Fruit fly (Drosophila melanogaster) whole organism, embryonic: ENCODE measurements around the gene CG42399.

ENCODE experiments used
- Ada2b ChIP-seq: fragments of 200-800 bp; sonication (Bioruptor generic); IDR thresholded peaks from 2 replicates; pipeline ENCODE4 v1.3.6; 2022; ENCODE audit warnings: missing biosample characterization, missing genetic modification characterization
- Adf1 ChIP-seq: fragments of 200-800 bp; sonication (Bioruptor generic); IDR thresholded peaks from 2 replicates; pipeline ENCODE4 v1.3.6; 2022; ENCODE audit warnings: missing biosample characterization, missing genetic modification characterization
- Atf-2 ChIP-seq: fragments of 200-800 bp; sonication (Bioruptor generic); optimal IDR thresholded peaks from 2 replicates; lab custom pipeline; 2016; ENCODE audit warnings: missing biosample characterization, missing genetic modification characterization
- Bdp1 ChIP-seq: fragments of 200-800 bp; sonication (Bioruptor generic); optimal IDR thresholded peaks from 3 replicates; lab custom pipeline; 2016; ENCODE audit warnings: missing biosample characterization, missing genetic modification characterization
- Bgb ChIP-seq: fragments of 200-800 bp; sonication (Bioruptor generic); IDR thresholded peaks from 2 replicates; pipeline ENCODE4 v1.3.6; 2022; ENCODE audit warnings: missing biosample characterization, missing genetic modification characterization; ENCODE audit not compliant: partially characterized antibody
- CG10462 ChIP-seq: fragments of 200-800 bp; sonication (Bioruptor generic); optimal IDR thresholded peaks from 2 replicates; lab custom pipeline; 2016; ENCODE audit warnings: missing biosample characterization, missing genetic modification characterization
- CG11085 ChIP-seq: fragments of 200-800 bp; sonication (Bioruptor generic); IDR thresholded peaks from 2 replicates; pipeline ENCODE4 v1.3.6; 2022; ENCODE audit warnings: missing biosample characterization, missing genetic modification characterization
- CG12236 ChIP-seq: fragments of 200-800 bp; sonication (Bioruptor generic); optimal IDR thresholded peaks from 2 replicates; lab custom pipeline; 2016; ENCODE audit warnings: missing biosample characterization, missing genetic modification characterization
- CG15269 ChIP-seq: fragments of 200-800 bp; sonication (Bioruptor generic); optimal IDR thresholded peaks from 2 replicates; lab custom pipeline; 2018; ENCODE audit warnings: missing biosample characterization, mild to moderate bottlenecking, missing genetic modification characterization, moderate library complexity
- CG15696 ChIP-seq: fragments of 200-800 bp; sonication (Bioruptor generic); optimal IDR thresholded peaks from 2 replicates; lab custom pipeline; 2019; ENCODE audit warnings: missing biosample characterization, mild to moderate bottlenecking, missing genetic modification characterization, moderate library complexity
- CG17328 ChIP-seq: fragments of 200-800 bp; sonication (Bioruptor generic); IDR thresholded peaks from 2 replicates; pipeline ENCODE4 v1.3.6; 2022; ENCODE audit warnings: missing biosample characterization, missing genetic modification characterization
- CG17912 ChIP-seq: fragments of 200-800 bp; sonication (Bioruptor generic); optimal IDR thresholded peaks from 2 replicates; lab custom pipeline; 2018; ENCODE audit warnings: missing biosample characterization, mild to moderate bottlenecking, missing genetic modification characterization
- CG18476 ChIP-seq: fragments of 200-800 bp; sonication (Bioruptor generic); optimal IDR thresholded peaks from 2 replicates; lab custom pipeline; 2016; ENCODE audit warnings: missing biosample characterization, mild to moderate bottlenecking, missing genetic modification characterization
- CG2120 ChIP-seq: fragments of 200-800 bp; sonication (Bioruptor generic); optimal IDR thresholded peaks from 3 replicates; lab custom pipeline; 2016; ENCODE audit warnings: missing biosample characterization, missing genetic modification characterization
- CG2202 ChIP-seq: fragments of 200-800 bp; sonication (Bioruptor generic); optimal IDR thresholded peaks from 2 replicates; lab custom pipeline; 2018; ENCODE audit warnings: missing biosample characterization, mild to moderate bottlenecking, missing genetic modification characterization
- CG2889 ChIP-seq: fragments of 200-800 bp; sonication (Bioruptor generic); IDR thresholded peaks from 3 replicates; pipeline ENCODE4 v1.3.6; 2022; ENCODE audit warnings: missing biosample characterization, missing genetic modification characterization
- CG33213 ChIP-seq: fragments of 200-800 bp; sonication (Bioruptor generic); optimal IDR thresholded peaks from 3 replicates; lab custom pipeline; 2016; ENCODE audit warnings: missing biosample characterization, missing genetic modification characterization
- CG7839 ChIP-seq: fragments of 200-800 bp; sonication (Bioruptor generic); optimal IDR thresholded peaks from 3 replicates; lab custom pipeline; 2018; ENCODE audit warnings: missing biosample characterization, mild to moderate bottlenecking, missing genetic modification characterization, moderate library complexity
- CG9609 ChIP-seq: fragments of 200-800 bp; sonication (Bioruptor generic); optimal IDR thresholded peaks from 3 replicates; lab custom pipeline; 2016; ENCODE audit warnings: missing biosample characterization, missing genetic modification characterization
- CG9797 ChIP-seq: fragments of 200-800 bp; sonication (Bioruptor generic); optimal IDR thresholded peaks from 3 replicates; lab custom pipeline; 2018; ENCODE audit warnings: missing biosample characterization, mild to moderate bottlenecking, missing genetic modification characterization
- Doc2 ChIP-seq: fragments of 200-800 bp; sonication (Bioruptor generic); IDR thresholded peaks from 2 replicates; pipeline ENCODE4 v1.3.6; 2022; ENCODE audit warnings: missing biosample characterization, missing genetic modification characterization
- GATAe ChIP-seq: fragments of 200-800 bp; sonication (Bioruptor generic); conservative IDR thresholded peaks from 2 replicates; pipeline ENCODE4 v1.3.6; 2022; ENCODE audit warnings: missing biosample characterization, missing genetic modification characterization
- Hsf ChIP-seq: fragments of 200-800 bp; sonication (Bioruptor generic); optimal IDR thresholded peaks from 3 replicates; lab custom pipeline; 2016; ENCODE audit warnings: missing biosample characterization, missing genetic modification characterization
- Mes4 ChIP-seq: fragments of 200-800 bp; sonication (Bioruptor generic); optimal IDR thresholded peaks from 2 replicates; lab custom pipeline; 2016; ENCODE audit warnings: missing biosample characterization, missing genetic modification characterization
- Nf-YA ChIP-seq: fragments of 200-800 bp; sonication (Bioruptor generic); IDR thresholded peaks from 2 replicates; pipeline ENCODE4 v1.3.6; 2022; ENCODE audit warnings: missing biosample characterization, missing genetic modification characterization
- Xrp1 ChIP-seq: fragments of 200-800 bp; sonication (Bioruptor generic); IDR thresholded peaks from 2 replicates; pipeline ENCODE4 v1.3.6; 2022; ENCODE audit warnings: missing biosample characterization, missing genetic modification characterization
- ci ChIP-seq: fragments of 200-800 bp; sonication (Bioruptor generic); IDR thresholded peaks from 3 replicates; pipeline ENCODE4 v1.3.6; 2022; ENCODE audit warnings: missing biosample characterization, missing genetic modification characterization
- corto ChIP-seq: fragments of 200-800 bp; sonication (Bioruptor generic); optimal IDR thresholded peaks from 2 replicates; lab custom pipeline; 2016; ENCODE audit warnings: missing biosample characterization, mild to moderate bottlenecking, missing genetic modification characterization, moderate library complexity
- da ChIP-seq: fragments of 200-800 bp; sonication (Bioruptor generic); optimal IDR thresholded peaks from 2 replicates; lab custom pipeline; 2016; ENCODE audit warnings: missing biosample characterization, missing genetic modification characterization
- dysf ChIP-seq: fragments of 200-800 bp; sonication (Bioruptor generic); IDR thresholded peaks from 3 replicates; pipeline ENCODE4 v1.3.6; 2022; ENCODE audit warnings: missing biosample characterization, missing genetic modification characterization
- eve ChIP-seq, 2 experiments: fragments of >200 bp; optimal IDR thresholded peaks; 2 replicates each; lab custom pipeline; 2017; ENCODE audit warnings: missing biosample characterization in 2 of 2, missing genetic modification characterization in 2 of 2
- exex ChIP-seq: fragments of 200-800 bp; sonication (Bioruptor generic); optimal IDR thresholded peaks from 4 replicates; lab custom pipeline; 2018; ENCODE audit warnings: missing biosample characterization, mild to moderate bottlenecking, missing genetic modification characterization, moderate library complexity
- fd96Cb ChIP-seq: fragments of 200-800 bp; sonication (Bioruptor generic); optimal IDR thresholded peaks from 2 replicates; lab custom pipeline; 2018; ENCODE audit warnings: missing biosample characterization, mild to moderate bottlenecking, missing genetic modification characterization, moderate library complexity
- ftz-f1 ChIP-seq: fragments of 200-800 bp; sonication (Bioruptor generic); optimal IDR thresholded peaks from 2 replicates; lab custom pipeline; 2016; ENCODE audit warnings: missing biosample characterization, missing genetic modification characterization
- gce ChIP-seq: fragments of 200-800 bp; sonication (Bioruptor generic); IDR thresholded peaks from 3 replicates; pipeline ENCODE4 v1.3.6; 2022; ENCODE audit warnings: missing biosample characterization, missing genetic modification characterization
- gfzf ChIP-seq: fragments of 200-800 bp; sonication (Bioruptor generic); optimal IDR thresholded peaks from 2 replicates; lab custom pipeline; 2016; ENCODE audit warnings: missing biosample characterization, mild to moderate bottlenecking, missing genetic modification characterization, moderate library complexity
- grn ChIP-seq: fragments of 200-800 bp; sonication (Bioruptor generic); optimal IDR thresholded peaks from 3 replicates; lab custom pipeline; 2017; ENCODE audit warnings: missing biosample characterization, missing genetic modification characterization
- gt ChIP-seq: fragments of 200-800 bp; sonication (Bioruptor generic); IDR thresholded peaks from 2 replicates; pipeline ENCODE4 v1.3.6; 2022; ENCODE audit warnings: missing biosample characterization, missing genetic modification characterization
- hbn ChIP-seq: fragments of 200-800 bp; sonication (Bioruptor generic); IDR thresholded peaks from 2 replicates; pipeline ENCODE4 v1.3.6; 2022; ENCODE audit warnings: missing biosample characterization, missing genetic modification characterization; ENCODE audit not compliant: partially characterized antibody
- ind ChIP-seq: fragments of 200-800 bp; sonication (Bioruptor generic); optimal IDR thresholded peaks from 3 replicates; lab custom pipeline; 2016; ENCODE audit warnings: missing biosample characterization, missing genetic modification characterization
- jumu ChIP-seq: fragments of 200-800 bp; sonication (Bioruptor generic); optimal IDR thresholded peaks from 3 replicates; lab custom pipeline; 2016; ENCODE audit warnings: missing biosample characterization, missing genetic modification characterization
- lov ChIP-seq, 2 experiments: fragments of 200-800 bp in 1 of 2; fragments of >200 bp in 1 of 2; sonication (Bioruptor generic) in 1 of 2; IDR thresholded peaks in 1 of 2; optimal IDR thresholded peaks in 1 of 2; 2 replicates in 1 of 2; 3 replicates in 1 of 2; pipeline versions ENCODE4 v1.3.6 to Lab custom; 2017 to 2022; ENCODE audit warnings: missing biosample characterization in 1 of 2, missing genetic modification characterization in 1 of 2
- pfk ChIP-seq: fragments of 200-800 bp; sonication (Bioruptor generic); optimal IDR thresholded peaks from 2 replicates; lab custom pipeline; 2018; ENCODE audit warnings: missing biosample characterization, mild to moderate bottlenecking, missing genetic modification characterization, moderate library complexity
- pho ChIP-seq: fragments of 200-800 bp; sonication (Bioruptor generic); optimal IDR thresholded peaks from 2 replicates; lab custom pipeline; 2016; ENCODE audit warnings: missing biosample characterization, missing genetic modification characterization
- salm ChIP-seq: fragments of 200-800 bp; sonication (Bioruptor generic); optimal IDR thresholded peaks from 2 replicates; lab custom pipeline; 2018; ENCODE audit warnings: missing biosample characterization, mild to moderate bottlenecking, missing genetic modification characterization
- sc ChIP-seq, 3 experiments: fragments of >200 bp in 2 of 3; fragments of 200-800 bp in 1 of 3; sonication (Bioruptor generic) in 1 of 3; optimal IDR thresholded peaks; 2 replicates in 2 of 3; 3 replicates in 1 of 3; lab custom pipeline; 2017; ENCODE audit warnings: mild to moderate bottlenecking in 1 of 3, missing biosample characterization in 1 of 3, missing genetic modification characterization in 1 of 3, missing genetic modification reagents in 1 of 3
- sd ChIP-seq: fragments of 200-800 bp; sonication (Bioruptor generic); optimal IDR thresholded peaks from 3 replicates; lab custom pipeline; 2018; ENCODE audit warnings: missing biosample characterization, mild to moderate bottlenecking, missing genetic modification characterization, moderate library complexity
- tgo ChIP-seq: fragments of 200-800 bp; sonication (Bioruptor generic); IDR thresholded peaks from 3 replicates; pipeline ENCODE4 v1.3.6; 2022; ENCODE audit warnings: missing biosample characterization, missing genetic modification characterization
- trh ChIP-seq: fragments of 200-800 bp; sonication (Bioruptor generic); optimal IDR thresholded peaks from 2 replicates; lab custom pipeline; 2016; ENCODE audit warnings: missing biosample characterization, missing genetic modification characterization
- usp ChIP-seq: fragments of >200 bp; optimal IDR thresholded peaks from 2 replicates; lab custom pipeline; 2017; ENCODE audit warnings: missing biosample characterization, missing genetic modification characterization
- zen2 ChIP-seq: fragments of 200-800 bp; sonication (Bioruptor generic); IDR thresholded peaks from 3 replicates; pipeline ENCODE4 v1.3.6; 2022; ENCODE audit warnings: missing biosample characterization, missing genetic modification characterization; ENCODE audit not compliant: partially characterized antibody

CG42399 gene

DNA sequence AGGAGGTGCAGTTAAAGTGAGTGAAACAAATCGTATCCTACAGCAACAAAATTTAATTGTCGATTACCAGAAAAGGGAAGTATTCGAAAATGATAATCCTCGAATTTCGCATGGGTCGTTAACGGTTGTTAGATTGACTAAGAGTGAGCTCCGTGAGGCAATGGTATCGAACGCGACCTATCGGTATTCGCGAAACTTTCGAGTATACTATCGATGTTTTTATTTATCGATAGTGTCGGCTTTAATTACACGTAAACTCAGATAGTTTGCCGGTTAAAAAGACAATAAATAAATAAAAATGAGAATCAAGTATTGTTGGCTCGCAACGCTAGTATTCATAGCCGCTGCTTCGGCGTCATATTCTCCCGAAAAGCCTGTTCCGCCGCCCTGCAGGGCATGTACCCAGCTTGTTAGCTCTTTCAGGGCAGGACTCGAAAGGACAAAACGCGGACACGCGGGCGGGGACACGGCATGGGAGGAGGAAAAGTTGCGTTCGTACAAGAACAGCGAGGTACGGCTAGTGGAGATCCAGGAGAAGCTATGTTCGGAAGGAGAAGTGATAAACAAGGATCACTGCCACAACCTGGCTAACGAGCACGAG, 50.8 kb downstream of the CG42399 start, which contains the start of gene Creld (continued):
- TF ChIP-seq CG15269 (no peak), CG17912 (GFP tag; lab: Kevin White, UChicago) (no peak), gfzf (GFP tag; lab: Kevin White, UChicago) (peak; percentile 41), Xrp1 (no peak), CG33213 (GFP tag; lab: Kevin White, UChicago) (peak; percentile 54), ci (no peak), dysf (GFP tag; lab: Robert Waterston, UW) (no peak), ftz-f1 (GFP tag; lab: Kevin White, UChicago) (no peak), corto (GFP tag; lab: Kevin White, UChicago) (no peak), tgo (GFP tag; lab: Robert Waterston, UW) (no peak), zen2 (peak; percentile 100), pho (no peak), CG9609 (GFP tag; lab: Kevin White, UChicago) (no peak), Atf-2 (GFP tag; lab: Kevin White, UChicago) (peak; percentile 0), CG2120 (peak; percentile 9), hbn (GFP tag; lab: Robert Waterston, UW) (peak; percentile 100), Bdp1 (no peak), CG11085 (GFP tag; lab: Robert Waterston, UW) (no peak), ind (GFP tag; lab: Kevin White, UChicago) (no peak), fd96Cb (no peak), CG10462 (GFP tag; lab: Kevin White, UChicago) (no peak), trh (no peak), lov (optimal IDR thresholded peaks at IDR 0.05; lab: Kevin White, UChicago) (no peak), lov (GFP tag; IDR thresholded peaks at IDR 0.05; lab: Robert Waterston, UW) (no peak), CG9797 (GFP tag; lab: Kevin White, UChicago) (peak; percentile 37), usp (GFP tag; lab: Kevin White, UChicago) (no peak), pfk (GFP tag; lab: Kevin White, UChicago) (no peak), gce (GFP tag; lab: Robert Waterston, UW) (no peak), GATAe (GFP tag; lab: Robert Waterston, UW) (no peak), CG15696 (tag; lab: Kevin White, UChicago) (no peak), CG17328 (GFP tag; lab: Robert Waterston, UW) (no peak), salm (tag; lab: Kevin White, UChicago) (no peak), Doc2 (GFP tag; lab: Robert Waterston, UW) (no peak), jumu (GFP tag; lab: Kevin White, UChicago) (no peak), exex (tag; lab: Kevin White, UChicago) (no peak), eve (GFP tag; optimal IDR thresholded peaks at IDR 0.05; lab: Kevin White, UChicago) (no peak), CG7839 (tag; lab: Kevin White, UChicago) (no peak), CG12236 (GFP tag; lab: Kevin White, UChicago) (no peak), Bgb (GFP tag; lab: Robert Waterston, UW) (peak; percentile 100), Mes4 (GFP tag; lab: Kevin White, UChicago) (no peak), CG18476 (no peak), CG2889 (no peak), sc (optimal IDR thresholded peaks at IDR 0.05; lab: Kevin White, UChicago) (no peak), sc (GFP tag; optimal IDR thresholded peaks at IDR 0.05; lab: Kevin White, UChicago) (no peak), Hsf (GFP tag; lab: Kevin White, UChicago) (no peak), da (GFP tag; lab: Kevin White, UChicago) (no peak), Nf-YA (GFP tag; lab: Robert Waterston, UW) (no peak), Adf1 (GFP tag; lab: Robert Waterston, UW) (no peak), grn (GFP tag; lab: Kevin White, UChicago) (no peak), Ada2b (GFP tag; lab: Robert Waterston, UW) (no peak), gt (GFP tag; lab: Robert Waterston, UW) (no peak), sd (no peak), CG2202 (tag; lab: Kevin White, UChicago) (no peak)
